Fruit fly (Drosophila melanogaster) whole organism, embryonic: ENCODE measurements around the gene p24-1.
A peak's percentile ranks its signal among the peaks of the same experiment; 100 is the strongest.

Source experiments
- Asciz ChIP-seq: fragments of 200-800 bp; sonication (Bioruptor generic); optimal IDR thresholded peaks from 2 replicates; lab custom pipeline; 2017; ENCODE audit warnings: missing biosample characterization, mild to moderate bottlenecking, missing genetic modification characterization, missing genetic modification reagents
- Awh ChIP-seq: fragments of 200-800 bp; sonication (Bioruptor generic); IDR thresholded peaks from 2 replicates; pipeline ENCODE4, ENCODE4 v1.3.6; 2022; ENCODE audit warnings: missing biosample characterization, missing genetic modification characterization
- CG10209 ChIP-seq: fragments of 200-800 bp; sonication (Bioruptor generic); optimal IDR thresholded peaks from 3 replicates; lab custom pipeline; 2017; ENCODE audit warnings: missing biosample characterization, mild to moderate bottlenecking, missing genetic modification characterization, missing genetic modification reagents
- CG10543 ChIP-seq: fragments of 200-800 bp; sonication (Bioruptor generic); optimal IDR thresholded peaks from 3 replicates; lab custom pipeline; 2017; ENCODE audit warnings: missing biosample characterization, mild to moderate bottlenecking, missing genetic modification characterization, moderate library complexity
- CG11093 ChIP-seq: fragments of 200-800 bp; sonication (Bioruptor generic); IDR thresholded peaks from 3 replicates; pipeline ENCODE4 v1.3.6; 2022; ENCODE audit warnings: missing biosample characterization, missing genetic modification characterization
- CG11456 ChIP-seq: fragments of 200-800 bp; sonication (Bioruptor generic); IDR thresholded peaks from 3 replicates; pipeline ENCODE4 v1.3.6; 2022; ENCODE audit warnings: missing biosample characterization, missing genetic modification characterization
- CG12744 ChIP-seq: fragments of 200-800 bp; sonication (Bioruptor generic); optimal IDR thresholded peaks from 2 replicates; lab custom pipeline; 2016; ENCODE audit warnings: missing biosample characterization, missing genetic modification characterization
- CG13296 ChIP-seq: fragments of 200-800 bp; sonication (Bioruptor generic); optimal IDR thresholded peaks from 3 replicates; lab custom pipeline; 2018; ENCODE audit warnings: missing biosample characterization, mild to moderate bottlenecking, missing genetic modification characterization
- CG17385 ChIP-seq: fragments of 200-800 bp; sonication (Bioruptor generic); optimal IDR thresholded peaks from 3 replicates; lab custom pipeline; 2018; ENCODE audit warnings: missing biosample characterization, mild to moderate bottlenecking, missing genetic modification characterization
- CG18262 ChIP-seq: fragments of 200-800 bp; optimal IDR thresholded peaks from 3 replicates; lab custom pipeline; 2019; ENCODE audit warnings: missing biosample characterization, mild to moderate bottlenecking, missing genetic modification characterization, moderate library complexity
- CG1832 ChIP-seq: fragments of 200-800 bp; sonication (Bioruptor generic); optimal IDR thresholded peaks from 2 replicates; lab custom pipeline; 2017; ENCODE audit warnings: missing biosample characterization, mild to moderate bottlenecking, missing genetic modification characterization, inconsistent platforms
- CG2875 ChIP-seq: fragments of 200-800 bp; sonication (Bioruptor generic); optimal IDR thresholded peaks from 2 replicates; lab custom pipeline; 2017; ENCODE audit warnings: missing biosample characterization, mild to moderate bottlenecking, missing genetic modification characterization, missing genetic modification reagents
- CG4730 ChIP-seq: fragments of 200-800 bp; sonication (Bioruptor generic); IDR thresholded peaks from 2 replicates; pipeline ENCODE4 v1.3.6; 2022; ENCODE audit warnings: missing biosample characterization, missing genetic modification characterization
- CG4854 ChIP-seq: fragments of 200-800 bp; sonication (Bioruptor generic); optimal IDR thresholded peaks from 2 replicates; lab custom pipeline; 2016; ENCODE audit warnings: missing biosample characterization, missing genetic modification characterization, inconsistent platforms
- CG6254 ChIP-seq: fragments of 200-800 bp; sonication (Bioruptor generic); optimal IDR thresholded peaks from 3 replicates; lab custom pipeline; 2017; ENCODE audit warnings: mild to moderate bottlenecking, missing biosample characterization, missing genetic modification reagents, missing genetic modification characterization
- CG7745 ChIP-seq: fragments of 200-800 bp; sonication (Bioruptor generic); optimal IDR thresholded peaks from 2 replicates; lab custom pipeline; 2018; ENCODE audit warnings: missing biosample characterization, mild to moderate bottlenecking, missing genetic modification characterization, moderate library complexity
- Dref ChIP-seq: fragments of 200-800 bp; sonication (Bioruptor generic); IDR thresholded peaks from 2 replicates; pipeline ENCODE4 v1.3.6; 2022; ENCODE audit warnings: missing biosample characterization, missing genetic modification characterization
- Drgx ChIP-seq: fragments of 200-800 bp; sonication (Bioruptor generic); IDR thresholded peaks from 2 replicates; pipeline ENCODE4 v1.3.6; 2022; ENCODE audit warnings: missing biosample characterization, missing genetic modification characterization
- E2f2 ChIP-seq: fragments of 200-800 bp; sonication (Bioruptor generic); IDR thresholded peaks from 2 replicates; pipeline ENCODE4 v1.3.6; 2022; ENCODE audit warnings: missing biosample characterization, missing genetic modification characterization
- Nf-YC ChIP-seq: fragments of 200-800 bp; optimal IDR thresholded peaks from 3 replicates; lab custom pipeline; 2019; ENCODE audit warnings: missing biosample characterization, mild to moderate bottlenecking, missing genetic modification characterization, moderate library complexity
- Ptx1 ChIP-seq: fragments of 200-800 bp; sonication (Bioruptor generic); IDR thresholded peaks from 2 replicates; pipeline ENCODE4 v1.3.6; 2022; ENCODE audit warnings: missing biosample characterization, missing genetic modification characterization
- Ravus ChIP-seq: fragments of 200-800 bp; sonication (Bioruptor generic); IDR thresholded peaks from 2 replicates; pipeline ENCODE4 v1.3.6; 2022; ENCODE audit warnings: missing biosample characterization, missing genetic modification characterization
- TFAM ChIP-seq: fragments of 200-800 bp; sonication (Bioruptor generic); optimal IDR thresholded peaks from 2 replicates; lab custom pipeline; 2017; ENCODE audit warnings: missing biosample characterization, missing genetic modification characterization, inconsistent platforms
- amos ChIP-seq: fragments of 200-800 bp; sonication (Bioruptor generic); IDR thresholded peaks from 2 replicates; pipeline ENCODE4 v1.3.6; 2022; ENCODE audit warnings: missing biosample characterization, missing genetic modification characterization; ENCODE audit not compliant: partially characterized antibody
- ash1 ChIP-seq: fragments of 200-800 bp; sonication (Bioruptor generic); optimal IDR thresholded peaks from 2 replicates; lab custom pipeline; 2018; ENCODE audit warnings: missing biosample characterization, mild to moderate bottlenecking, missing genetic modification characterization
- az2 ChIP-seq: fragments of 200-800 bp; sonication (Bioruptor generic); optimal IDR thresholded peaks from 3 replicates; lab custom pipeline; 2016; ENCODE audit warnings: missing biosample characterization, missing genetic modification characterization
- bab2 ChIP-seq: fragments of 200-800 bp; sonication (Bioruptor generic); optimal IDR thresholded peaks from 2 replicates; lab custom pipeline; 2016; ENCODE audit warnings: missing biosample characterization, missing genetic modification characterization
- crp ChIP-seq, 2 experiments: fragments of 200-800 bp; sonication (Bioruptor generic); optimal IDR thresholded peaks; 2 replicates in 1 of 2; 3 replicates in 1 of 2; lab custom pipeline; 2017; ENCODE audit warnings: missing biosample characterization in 2 of 2, missing genetic modification characterization in 2 of 2, mild to moderate bottlenecking in 1 of 2, moderate library complexity in 1 of 2
- cwo ChIP-seq: fragments of 200-800 bp; sonication (Bioruptor generic); optimal IDR thresholded peaks from 3 replicates; lab custom pipeline; 2017; ENCODE audit warnings: missing biosample characterization, missing genetic modification characterization, mild to moderate bottlenecking, moderate library complexity, missing genetic modification reagents
- dpn ChIP-seq, 2 experiments: fragments of 200-800 bp; sonication (Bioruptor generic); optimal IDR thresholded peaks; 3 replicates each; lab custom pipeline; 2016; ENCODE audit warnings: missing biosample characterization in 2 of 2, missing genetic modification characterization in 2 of 2
- ems ChIP-seq: fragments of 200-800 bp; sonication (Bioruptor generic); optimal IDR thresholded peaks from 3 replicates; lab custom pipeline; 2016; ENCODE audit warnings: missing biosample characterization, missing genetic modification characterization
- ewg ChIP-seq: fragments of 200-800 bp; sonication (Bioruptor generic); optimal IDR thresholded peaks from 3 replicates; lab custom pipeline; 2017; ENCODE audit warnings: mild to moderate bottlenecking, missing biosample characterization, missing genetic modification reagents, missing genetic modification characterization
- exex ChIP-seq: fragments of 200-800 bp; sonication (Bioruptor generic); optimal IDR thresholded peaks from 4 replicates; lab custom pipeline; 2018; ENCODE audit warnings: missing biosample characterization, mild to moderate bottlenecking, missing genetic modification characterization, moderate library complexity
- ftz-f1 ChIP-seq: fragments of 200-800 bp; sonication (Bioruptor generic); optimal IDR thresholded peaks from 2 replicates; lab custom pipeline; 2016; ENCODE audit warnings: missing biosample characterization, missing genetic modification characterization
- gce ChIP-seq: fragments of 200-800 bp; sonication (Bioruptor generic); IDR thresholded peaks from 3 replicates; pipeline ENCODE4 v1.3.6; 2022; ENCODE audit warnings: missing biosample characterization, missing genetic modification characterization
- gsb-n ChIP-seq: fragments of 200-800 bp; sonication (Bioruptor generic); optimal IDR thresholded peaks from 3 replicates; lab custom pipeline; 2018; ENCODE audit warnings: missing biosample characterization, mild to moderate bottlenecking, missing genetic modification characterization
- ken ChIP-seq: fragments of 200-800 bp; sonication (Bioruptor generic); IDR thresholded peaks from 3 replicates; pipeline ENCODE4 v1.3.6; 2022; ENCODE audit warnings: missing biosample characterization, missing genetic modification characterization
- lola ChIP-seq, 3 experiments: fragments of >200 bp in 2 of 3; fragments of 200-800 bp in 1 of 3; sonication (Bioruptor generic) in 1 of 3; optimal IDR thresholded peaks; 2 replicates each; lab custom pipeline; 2017 to 2019; ENCODE audit warnings: missing biosample characterization in 3 of 3, missing genetic modification characterization in 3 of 3, mild to moderate bottlenecking in 1 of 3, moderate library complexity in 1 of 3
- mld ChIP-seq: fragments of 200-800 bp; sonication (Bioruptor generic); IDR thresholded peaks from 3 replicates; pipeline ENCODE4 v1.3.6; 2022; ENCODE audit warnings: missing biosample characterization, missing genetic modification characterization; ENCODE audit not compliant: partially characterized antibody
- peb ChIP-seq: fragments of 200-800 bp; sonication (Bioruptor generic); IDR thresholded peaks from 2 replicates; pipeline ENCODE4 v1.3.6; 2022; ENCODE audit warnings: missing biosample characterization, missing genetic modification characterization
- pros ChIP-seq: fragments of 200-800 bp; sonication (Bioruptor generic); optimal IDR thresholded peaks from 3 replicates; lab custom pipeline; 2019; ENCODE audit warnings: missing biosample characterization, mild to moderate bottlenecking, missing genetic modification characterization, moderate library complexity
- psq ChIP-seq: fragments of 200-800 bp; sonication (Bioruptor generic); optimal IDR thresholded peaks from 2 replicates; lab custom pipeline; 2017; ENCODE audit warnings: missing biosample characterization, missing genetic modification characterization
- sc ChIP-seq, 3 experiments: fragments of >200 bp in 2 of 3; fragments of 200-800 bp in 1 of 3; sonication (Bioruptor generic) in 1 of 3; optimal IDR thresholded peaks; 2 replicates in 2 of 3; 3 replicates in 1 of 3; lab custom pipeline; 2017; ENCODE audit warnings: mild to moderate bottlenecking in 1 of 3, missing biosample characterization in 1 of 3, missing genetic modification characterization in 1 of 3, missing genetic modification reagents in 1 of 3
- sens ChIP-seq: fragments of 200-800 bp; sonication (Bioruptor generic); peaks from one replicate; lab custom pipeline; 2016; ENCODE audit warnings: missing biosample characterization, missing genetic modification characterization
- sob ChIP-seq: fragments of 200-800 bp; sonication (Bioruptor generic); IDR thresholded peaks from 2 replicates; pipeline ENCODE4 v1.3.6; 2022; ENCODE audit warnings: missing biosample characterization, missing genetic modification characterization
- sug ChIP-seq: fragments of 200-800 bp; optimal IDR thresholded peaks from 2 replicates; lab custom pipeline; 2019; ENCODE audit warnings: missing biosample characterization, mild to moderate bottlenecking, missing genetic modification characterization, moderate library complexity
- vfl ChIP-seq: fragments of 200-800 bp; sonication (Bioruptor generic); optimal IDR thresholded peaks from 2 replicates; lab custom pipeline; 2016; ENCODE audit warnings: missing biosample characterization, missing genetic modification characterization
- vvl ChIP-seq: fragments of 200-800 bp; sonication (Bioruptor generic); IDR thresholded peaks from 2 replicates; pipeline ENCODE4 v1.3.6; 2022; ENCODE audit warnings: missing biosample characterization, missing genetic modification characterization

The p24-1 gene

dm6 chrX:11806867-11807747 is 45.2 kb downstream of the p24-1 start, which contains the start of gene Hsc70-3 (continued):
- TF ChIP-seq CG7745: peak; percentile 68
- TF ChIP-seq crp (GFP tag; optimal IDR thresholded peaks at IDR 0.05; lab: Kevin White, UChicago): no peak
- peak; percentile 42 for TF ChIP-seq bab2 (GFP tag; lab: Kevin White, UChicago)
- TF ChIP-seq sob (GFP tag; lab: Robert Waterston, UW): no peak
- no peak for TF ChIP-seq gce (GFP tag; lab: Robert Waterston, UW)
- TF ChIP-seq E2f2 (GFP tag; lab: Robert Waterston, UW): 0 out of 2 replicates have a peak, but pooled peaks have one; percentile 8
- TF ChIP-seq CG1832 (GFP tag; lab: Kevin White, UChicago): no peak
- peak; percentile 83 for TF ChIP-seq sens
- TF ChIP-seq gsb-n: no peak
- TF ChIP-seq CG4730 (GFP tag; lab: Robert Waterston, UW): no peak
- TF ChIP-seq CG10209 (GFP tag; lab: Kevin White, UChicago): peak; percentile 32
- TF ChIP-seq ken (GFP tag; lab: Robert Waterston, UW): no peak
- peak; percentile 63 for TF ChIP-seq Dref
- no peak for TF ChIP-seq CG12744 (GFP tag; lab: Kevin White, UChicago)
- TF ChIP-seq pros (GFP tag; lab: Kevin White, UChicago): peak; percentile 66
- no peak for TF ChIP-seq vfl
- TF ChIP-seq sug: peak; percentile 50
- TF ChIP-seq CG17385 (GFP tag; lab: Kevin White, UChicago): peak; percentile 81
- peak; percentile 60 for TF ChIP-seq CG6254 (GFP tag; lab: Kevin White, UChicago)
- TF ChIP-seq Ravus: no peak
- peak; percentile 27; the same call in 1 of the 2 replicates for TF ChIP-seq vvl (GFP tag; lab: Robert Waterston, UW)
- TF ChIP-seq lola (GFP tag; optimal IDR thresholded peaks at IDR 0.05; lab: Kevin White, UChicago): no peak
- no peak for TF ChIP-seq CG11456 (GFP tag; lab: Robert Waterston, UW)
- no peak for TF ChIP-seq psq
- no peak for TF ChIP-seq Drgx (GFP tag; lab: Robert Waterston, UW)
- peak; percentile 77 for TF ChIP-seq Nf-YC
- TF ChIP-seq ewg: no peak
- 0 out of 2 replicates have a peak, but pooled peaks have one; percentile 8 for TF ChIP-seq Ptx1 (GFP tag; lab: Robert Waterston, UW)
- no peak for TF ChIP-seq sc (optimal IDR thresholded peaks at IDR 0.05; lab: Kevin White, UChicago)
- TF ChIP-seq sc (GFP tag; optimal IDR thresholded peaks at IDR 0.05; lab: Kevin White, UChicago): peak; percentile 41
- TF ChIP-seq amos (GFP tag; lab: Robert Waterston, UW): peak; percentile 55; the same call in 1 of the 2 replicates
- no peak for TF ChIP-seq mld (GFP tag; lab: Robert Waterston, UW)
- peak; percentile 79 for TF ChIP-seq Awh (GFP tag; lab: Robert Waterston, UW)
- peak; percentile 39 for TF ChIP-seq CG18262 (tag; lab: Kevin White, UChicago)
- TF ChIP-seq az2 (GFP tag; lab: Kevin White, UChicago): peak; percentile 7
- peak; percentile 75 for TF ChIP-seq CG10543 (GFP tag; lab: Kevin White, UChicago)
- TF ChIP-seq ems (GFP tag; lab: Kevin White, UChicago): no peak
- peak; percentile 81 for TF ChIP-seq CG2875
- peak; percentile 47 for TF ChIP-seq ftz-f1 (GFP tag; lab: Kevin White, UChicago)
- no peak for TF ChIP-seq exex (tag; lab: Kevin White, UChicago)
- no peak for TF ChIP-seq dpn (GFP tag; optimal IDR thresholded peaks at IDR 0.05; lab: Kevin White, UChicago)
- TF ChIP-seq peb: no peak
- TF ChIP-seq TFAM (GFP tag; lab: Kevin White, UChicago): no peak
- TF ChIP-seq CG4854 (GFP tag; lab: Kevin White, UChicago): no peak
- no peak for TF ChIP-seq CG11093 (GFP tag; lab: Robert Waterston, UW)
- no peak for TF ChIP-seq cwo (GFP tag; lab: Kevin White, UChicago)
- TF ChIP-seq Asciz (GFP tag; lab: Kevin White, UChicago): peak; percentile 83
- TF ChIP-seq CG13296: peak; percentile 13
- no peak for TF ChIP-seq ash1 (GFP tag; lab: Kevin White, UChicago)
